Fruit fly (Drosophila melanogaster): ENCODE data around the gene CG3061.

CG3061 gene

DNA sequence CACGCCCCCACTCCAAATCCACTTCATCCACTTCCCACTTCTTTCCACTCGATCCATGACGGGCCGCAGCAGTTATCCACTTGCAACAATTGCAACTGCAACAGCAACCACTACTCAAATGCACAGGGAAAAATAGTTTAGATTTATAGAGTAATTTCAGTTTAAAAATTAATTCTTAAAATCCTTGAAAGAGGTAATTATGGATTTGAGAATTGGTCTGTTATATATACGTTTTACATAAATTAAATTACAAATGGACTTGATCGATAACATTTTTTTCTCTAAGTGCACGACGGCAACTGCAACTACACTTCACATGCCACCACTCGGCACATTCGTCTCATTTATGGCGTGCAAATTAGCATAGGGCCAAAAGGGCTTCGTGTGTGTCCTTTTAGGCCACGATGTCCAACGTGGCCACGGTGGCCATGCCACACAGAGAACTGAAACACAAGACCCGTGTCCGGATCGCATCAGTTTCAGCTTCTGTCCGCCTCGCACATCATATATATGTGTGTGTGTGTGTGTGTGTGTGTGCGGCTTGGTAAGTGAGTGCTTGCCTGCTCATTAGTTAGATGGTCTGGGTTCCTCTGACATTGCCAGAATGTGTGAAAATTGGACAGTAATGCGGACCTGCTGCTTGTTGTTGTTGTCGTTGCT lies 47.1 kb upstream of the CG3061 start (continued):
- TF ChIP-seq CG16813 (GFP tag; IDR thresholded peaks at IDR 0.05; ENCODE audit: partially characterized antibody): no peak
- no peak for TF ChIP-seq CG9932 (GFP tag; IDR thresholded peaks at IDR 0.05)
- peak; percentile 85 for TF ChIP-seq CG10959 (GFP tag; IDR thresholded peaks at IDR 0.05)
- peak; percentile 76 for TF ChIP-seq CG2678 (tag; optimal IDR thresholded peaks at IDR 0.05)
- peak; percentile 74 for TF ChIP-seq row (GFP tag; IDR thresholded peaks at IDR 0.05)
- TF ChIP-seq hb (GFP tag; IDR thresholded peaks at IDR 0.05; ENCODE audit: partially characterized antibody): no peak
- TF ChIP-seq btn (GFP tag; optimal IDR thresholded peaks at IDR 0.05): peak; percentile 33
- TF ChIP-seq gcm2 (GFP tag; optimal IDR thresholded peaks at IDR 0.05): no peak
- TF ChIP-seq CG13123 (GFP tag; optimal IDR thresholded peaks at IDR 0.05): peak; percentile 22
- TF ChIP-seq amos (GFP tag; IDR thresholded peaks at IDR 0.05; ENCODE audit: partially characterized antibody): no peak
- no peak for TF ChIP-seq D (optimal IDR thresholded peaks at IDR 0.05)
- peak; percentile 78 for TF ChIP-seq D (GFP tag; optimal IDR thresholded peaks at IDR 0.05)
- TF ChIP-seq Doc3 (GFP tag; IDR thresholded peaks at IDR 0.05; ENCODE audit: partially characterized antibody): no peak
- TF ChIP-seq pan (optimal IDR thresholded peaks at IDR 0.05): no peak
- peak in 1 of 2 experiments; percentile 66 for TF ChIP-seq pan (GFP tag; optimal IDR thresholded peaks at IDR 0.05 in 1 of 2, IDR thresholded peaks at IDR 0.05 in 1 of 2)
- peak; percentile 55 for TF ChIP-seq croc (GFP tag; conservative IDR thresholded peaks at IDR 0.05)
- TF ChIP-seq Sry-β (GFP tag; optimal IDR thresholded peaks at IDR 0.05): no peak
- TF ChIP-seq Xrp1 (GFP tag; IDR thresholded peaks at IDR 0.05): peak; percentile 89
- no peak for TF ChIP-seq CG13287 (GFP tag; IDR thresholded peaks at IDR 0.05; ENCODE audit: partially characterized antibody)
- no peak for TF ChIP-seq HmgD (GFP tag; optimal IDR thresholded peaks at IDR 0.05)
- peak; percentile 55 for TF ChIP-seq Antp (GFP tag; optimal IDR thresholded peaks at IDR 0.05)
- TF ChIP-seq Lim3 (GFP tag; IDR thresholded peaks at IDR 0.05): no peak
- TF ChIP-seq B-H2 (GFP tag; optimal IDR thresholded peaks at IDR 0.05): no peak
- TF ChIP-seq CG7839 (tag; optimal IDR thresholded peaks at IDR 0.05): peak; percentile 70
- peak; percentile 83 for TF ChIP-seq CG10267 (tag; optimal IDR thresholded peaks at IDR 0.05)
- TF ChIP-seq CG10654 (GFP tag; optimal IDR thresholded peaks at IDR 0.05): peak; percentile 60
- no peak for TF ChIP-seq CG7963 (GFP tag; IDR thresholded peaks at IDR 0.05; ENCODE audit: partially characterized antibody)
- TF ChIP-seq vnd (GFP tag; IDR thresholded peaks at IDR 0.05; ENCODE audit: partially characterized antibody): no peak
- no peak for TF ChIP-seq usp (GFP tag; optimal IDR thresholded peaks at IDR 0.05)
- TF ChIP-seq Kr (GFP tag; optimal IDR thresholded peaks at IDR 0.05): peak; percentile 69
- peak; percentile 16 for TF ChIP-seq trh (GFP tag; optimal IDR thresholded peaks at IDR 0.05)
- TF ChIP-seq tup (GFP tag; optimal IDR thresholded peaks at IDR 0.05): peak; percentile 21
- TF ChIP-seq CG30403 (GFP tag; optimal IDR thresholded peaks at IDR 0.05): peak; percentile 74
- peak; percentile 47; the same call in 1 of the 3 replicates for TF ChIP-seq H15 (GFP tag; IDR thresholded peaks at IDR 0.05)
- TF ChIP-seq exex (tag; optimal IDR thresholded peaks at IDR 0.05): no peak
- no peak for TF ChIP-seq pzg (GFP tag; optimal IDR thresholded peaks at IDR 0.05)
- peak; percentile 72 for TF ChIP-seq pnt (GFP tag; optimal IDR thresholded peaks at IDR 0.05)
- no peak for TF ChIP-seq NC2α (GFP tag; optimal IDR thresholded peaks at IDR 0.05)
- peak; percentile 44 for TF ChIP-seq HmgZ (tag; optimal IDR thresholded peaks at IDR 0.05)
- TF ChIP-seq CG8290 (GFP tag; optimal IDR thresholded peaks at IDR 0.05): peak; percentile 53
- peak; percentile 21 to 54 for TF ChIP-seq CG8290 (tag; optimal IDR thresholded peaks at IDR 0.05)
- TF ChIP-seq ftz-f1 (GFP tag; optimal IDR thresholded peaks at IDR 0.05): no peak
- peak; percentile 90 for TF ChIP-seq CG10979 (tag; optimal IDR thresholded peaks at IDR 0.05)
- peak; percentile 47 to 77 for TF ChIP-seq Pdp1 (GFP tag; optimal IDR thresholded peaks at IDR 0.05)
- TF ChIP-seq slou (GFP tag; optimal IDR thresholded peaks at IDR 0.05): no peak
- no peak for TF ChIP-seq crol (GFP tag; IDR thresholded peaks at IDR 0.05)
- TF ChIP-seq zfh2 (GFP tag; optimal IDR thresholded peaks at IDR 0.05): no peak
- peak; percentile 76 for TF ChIP-seq Oli (tag; optimal IDR thresholded peaks at IDR 0.05)
- peak; percentile 61 for TF ChIP-seq CG13424 (tag; optimal IDR thresholded peaks at IDR 0.05)
- TF ChIP-seq Bdp1 (GFP tag; optimal IDR thresholded peaks at IDR 0.05): peak; percentile 29
